Fruit fly (Drosophila melanogaster) whole organism, pupa: ENCODE measurements around the gene CG31278.

Experiments
- CG10348 ChIP-seq: fragments of 200-800 bp; sonication (Bioruptor generic); IDR thresholded peaks from 2 replicates; pipeline ENCODE4 v1.3.6; 2022; ENCODE audit warnings: missing biosample characterization, missing genetic modification characterization
- CG12605 ChIP-seq: fragments of 200-800 bp; sonication (Bioruptor generic); IDR thresholded peaks from 2 replicates; pipeline ENCODE4 v1.3.6; 2022; ENCODE audit warnings: missing biosample characterization, missing genetic modification characterization
- CG13204 ChIP-seq: fragments of 200-800 bp; sonication (Bioruptor generic); optimal IDR thresholded peaks from 2 replicates; lab custom pipeline; 2018; ENCODE audit warnings: missing biosample characterization, mild to moderate bottlenecking, missing genetic modification characterization, moderate library complexity
- CG14655 ChIP-seq: fragments of 200-800 bp; sonication (Bioruptor generic); optimal IDR thresholded peaks from 3 replicates; lab custom pipeline; 2017; ENCODE audit warnings: mild to moderate bottlenecking, missing biosample characterization, missing genetic modification reagents, missing genetic modification characterization
- CG15710 ChIP-seq: fragments of 200-800 bp; sonication (Bioruptor generic); optimal IDR thresholded peaks from 2 replicates; lab custom pipeline; 2018; ENCODE audit warnings: missing biosample characterization, mild to moderate bottlenecking, missing genetic modification characterization, moderate library complexity
- CG17806 ChIP-seq: fragments of 200-800 bp; sonication (Bioruptor generic); optimal IDR thresholded peaks from 2 replicates; lab custom pipeline; 2018; ENCODE audit warnings: missing biosample characterization, mild to moderate bottlenecking, missing genetic modification characterization, moderate library complexity
- CG32121 ChIP-seq: fragments of 200-800 bp; sonication (Bioruptor generic); IDR thresholded peaks from 2 replicates; pipeline ENCODE4 v1.3.6; 2022; ENCODE audit warnings: missing biosample characterization, missing genetic modification characterization
- CG34367 ChIP-seq: fragments of 200-800 bp; sonication (Bioruptor generic); optimal IDR thresholded peaks from 2 replicates; lab custom pipeline; 2018; ENCODE audit warnings: missing biosample characterization, mild to moderate bottlenecking, missing genetic modification characterization
- CG4496 ChIP-seq: fragments of 200-800 bp; sonication (Bioruptor generic); IDR thresholded peaks from 3 replicates; pipeline ENCODE4 v1.3.6; 2022; ENCODE audit warnings: missing biosample characterization, missing genetic modification characterization
- CG8159 ChIP-seq: fragments of 200-800 bp; sonication (Bioruptor generic); optimal IDR thresholded peaks from 3 replicates; lab custom pipeline; 2018; ENCODE audit warnings: missing biosample characterization, mild to moderate bottlenecking, missing genetic modification characterization, moderate library complexity
- CG8301 ChIP-seq: fragments of 200-800 bp; sonication (Bioruptor generic); optimal IDR thresholded peaks from 2 replicates; lab custom pipeline; 2018; ENCODE audit warnings: missing biosample characterization, mild to moderate bottlenecking, missing genetic modification characterization
- CG9948 ChIP-seq: fragments of 200-800 bp; sonication (Bioruptor generic); optimal IDR thresholded peaks from 2 replicates; lab custom pipeline; 2018; ENCODE audit warnings: missing biosample characterization, mild to moderate bottlenecking, missing genetic modification characterization, moderate library complexity
- D1 ChIP-seq: fragments of 200-800 bp; sonication (Bioruptor generic); optimal IDR thresholded peaks from 2 replicates; lab custom pipeline; 2018; ENCODE audit warnings: missing biosample characterization, mild to moderate bottlenecking, missing genetic modification characterization, moderate library complexity
- EcR ChIP-seq: fragments of 200-800 bp; sonication (Bioruptor generic); optimal IDR thresholded peaks from 3 replicates; lab custom pipeline; 2019; ENCODE audit warnings: missing biosample characterization, missing genetic modification characterization, mild to moderate bottlenecking, moderate library complexity, missing genetic modification reagents
- Ets98B ChIP-seq: fragments of 200-800 bp; sonication (Bioruptor generic); IDR thresholded peaks from 2 replicates; pipeline ENCODE4 v1.3.6; 2022; ENCODE audit warnings: missing biosample characterization, missing genetic modification characterization
- Pif1A ChIP-seq: fragments of 200-800 bp; sonication (Bioruptor generic); optimal IDR thresholded peaks from 3 replicates; lab custom pipeline; 2016; ENCODE audit warnings: missing biosample characterization, missing genetic modification characterization
- Pif1B ChIP-seq: fragments of 200-800 bp; sonication (Bioruptor generic); optimal IDR thresholded peaks from 3 replicates; lab custom pipeline; 2016; ENCODE audit warnings: missing biosample characterization, missing genetic modification characterization
- Snoo ChIP-seq: fragments of 200-800 bp; sonication (Bioruptor generic); optimal IDR thresholded peaks from 3 replicates; lab custom pipeline; 2017; ENCODE audit warnings: missing biosample characterization, mild to moderate bottlenecking, missing genetic modification characterization, inconsistent platforms
- fd96Ca ChIP-seq: fragments of 200-800 bp; sonication (Bioruptor generic); IDR thresholded peaks from 3 replicates; pipeline ENCODE4 v1.3.6; 2022; ENCODE audit warnings: missing biosample characterization, missing genetic modification characterization
- gl ChIP-seq: fragments of 200-800 bp; sonication (Bioruptor generic); optimal IDR thresholded peaks from 2 replicates; lab custom pipeline; 2018; ENCODE audit warnings: missing biosample characterization, mild to moderate bottlenecking, missing genetic modification characterization
- rn ChIP-seq: fragments of 200-800 bp; sonication (Bioruptor generic); IDR thresholded peaks from 2 replicates; pipeline ENCODE4 v1.3.6; 2022; ENCODE audit warnings: missing biosample characterization, missing genetic modification characterization

CG31278 gene

DNA sequence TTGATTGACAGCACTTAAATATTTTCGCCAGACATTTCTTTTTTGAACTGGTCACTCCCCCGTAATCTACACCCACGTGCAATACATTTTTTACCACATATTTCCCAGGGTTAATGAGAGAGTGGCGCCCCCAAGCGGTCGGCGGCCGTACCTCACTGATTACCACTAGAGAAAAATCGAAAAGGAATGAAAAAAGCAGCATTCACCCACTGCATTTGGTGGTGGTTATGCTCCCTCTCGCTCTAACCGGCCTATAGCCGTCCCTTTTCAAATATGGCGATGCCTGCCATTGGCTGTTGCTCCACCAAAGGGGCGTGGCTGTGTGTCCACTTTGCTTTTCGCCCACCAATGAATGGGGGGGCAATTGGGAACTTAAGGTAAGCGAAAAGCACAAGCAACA is 43.2 kb downstream of the CG31278 start:
- TF ChIP-seq rn (GFP tag; lab: Robert Waterston, UW) (peak; percentile 69), Pif1A (peak; percentile 60), CG9948 (tag; lab: Kevin White, UChicago) (no peak), Snoo (tag; lab: Kevin White, UChicago) (no peak), CG17806 (peak; percentile 8), fd96Ca (GFP tag; lab: Robert Waterston, UW) (peak; percentile 80), CG13204 (GFP tag; lab: Kevin White, UChicago) (peak; percentile 59), CG32121 (GFP tag; lab: Robert Waterston, UW) (peak; percentile 82), CG4496 (GFP tag; lab: Robert Waterston, UW) (peak; percentile 83), CG14655 (GFP tag; lab: Kevin White, UChicago) (peak; percentile 61), CG12605 (peak; percentile 71), EcR (GFP tag; lab: Kevin White, UChicago) (no peak), CG10348 (GFP tag; lab: Robert Waterston, UW) (no peak), gl (tag; lab: Kevin White, UChicago) (peak; percentile 63), CG15710 (peak; percentile 34), D1 (tag; lab: Kevin White, UChicago) (peak; percentile 53), CG8301 (tag; lab: Kevin White, UChicago) (peak; percentile 47), Ets98B (GFP tag; lab: Robert Waterston, UW) (peak; percentile 79), Pif1B (GFP tag; lab: Kevin White, UChicago) (no peak), CG8159 (tag; lab: Kevin White, UChicago) (peak; percentile 39), CG34367 (peak; percentile 61)

DNA sequence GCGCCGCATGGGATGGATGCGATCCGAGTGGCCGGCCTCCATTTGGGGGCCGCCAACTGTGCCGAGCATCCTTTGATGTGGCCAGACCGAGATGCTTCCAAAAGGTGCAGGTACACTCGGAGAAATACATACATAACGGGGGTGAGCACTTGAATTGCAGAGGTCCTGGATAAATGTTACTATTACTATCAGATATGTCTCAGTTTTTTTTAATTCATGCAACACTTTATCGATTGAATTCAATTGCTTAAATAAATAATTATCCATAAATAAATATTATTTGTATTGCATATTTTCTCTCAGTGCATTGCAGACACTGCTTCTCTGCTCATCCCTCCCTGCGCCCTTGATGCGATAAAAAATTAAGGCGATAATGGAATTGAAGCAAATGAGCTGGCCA is 47.0 kb downstream of the CG31278 start:
- peak; percentile 74 for TF ChIP-seq CG15710
- TF ChIP-seq EcR (GFP tag; lab: Kevin White, UChicago), result no peak
- TF ChIP-seq CG10348 (GFP tag; lab: Robert Waterston, UW), result no peak
- peak; percentile 57 for TF ChIP-seq Pif1B (GFP tag; lab: Kevin White, UChicago)
- peak; percentile 87 for TF ChIP-seq CG8159 (tag; lab: Kevin White, UChicago)
- TF ChIP-seq gl (tag; lab: Kevin White, UChicago), result peak; percentile 43
- peak; percentile 51; the same call in 1 of the 3 replicates for TF ChIP-seq CG4496 (GFP tag; lab: Robert Waterston, UW)
- TF ChIP-seq CG13204 (GFP tag; lab: Kevin White, UChicago), result no peak
- no peak for TF ChIP-seq D1 (tag; lab: Kevin White, UChicago)
- TF ChIP-seq rn (GFP tag; lab: Robert Waterston, UW), result 0 out of 2 replicates have a peak, but pooled peaks have one; percentile 6
- TF ChIP-seq CG17806, result peak; percentile 76
- TF ChIP-seq CG9948 (tag; lab: Kevin White, UChicago), result peak; percentile 75
- TF ChIP-seq Pif1A, result peak; percentile 48
- peak; percentile 53 for TF ChIP-seq Snoo (tag; lab: Kevin White, UChicago)
- TF ChIP-seq CG8301 (tag; lab: Kevin White, UChicago), result peak; percentile 11
- peak; percentile 38 for TF ChIP-seq CG14655 (GFP tag; lab: Kevin White, UChicago)
- no peak for TF ChIP-seq CG32121 (GFP tag; lab: Robert Waterston, UW)
- TF ChIP-seq Ets98B (GFP tag; lab: Robert Waterston, UW), result no peak
- peak; percentile 10; the same call in 1 of the 2 replicates for TF ChIP-seq CG12605
- no peak for TF ChIP-seq fd96Ca (GFP tag; lab: Robert Waterston, UW)
- TF ChIP-seq CG34367, result peak; percentile 72

DNA sequence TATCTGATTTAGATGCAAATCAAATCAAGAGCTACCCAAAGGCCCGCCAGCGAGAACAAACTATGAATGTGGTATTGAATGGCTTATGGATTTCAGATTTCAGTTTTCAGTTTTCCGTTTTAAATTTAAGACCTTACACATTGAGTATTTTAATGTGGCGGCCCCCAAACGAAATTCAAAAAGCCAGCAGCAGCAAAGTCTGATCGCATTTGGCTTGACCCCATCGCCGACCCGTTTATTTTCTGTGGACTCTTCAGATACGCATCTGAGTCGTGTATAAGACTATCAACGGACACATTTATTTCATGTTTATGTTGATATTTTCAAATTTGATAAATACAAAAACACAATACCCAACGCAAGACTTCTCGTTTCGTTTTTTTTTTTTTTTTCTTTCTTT is 48.6 kb downstream of the CG31278 start:
- TF ChIP-seq CG14655 (GFP tag; lab: Kevin White, UChicago), result no peak
- TF ChIP-seq EcR (GFP tag; lab: Kevin White, UChicago), result no peak
- TF ChIP-seq CG15710, result no peak
- no peak for TF ChIP-seq CG9948 (tag; lab: Kevin White, UChicago)
- no peak for TF ChIP-seq Ets98B (GFP tag; lab: Robert Waterston, UW)
- no peak for TF ChIP-seq CG13204 (GFP tag; lab: Kevin White, UChicago)
- TF ChIP-seq Snoo (tag; lab: Kevin White, UChicago), result no peak
- no peak for TF ChIP-seq CG8159 (tag; lab: Kevin White, UChicago)
- no peak for TF ChIP-seq fd96Ca (GFP tag; lab: Robert Waterston, UW)
- TF ChIP-seq CG10348 (GFP tag; lab: Robert Waterston, UW), result no peak
- no peak for TF ChIP-seq CG4496 (GFP tag; lab: Robert Waterston, UW)
- TF ChIP-seq Pif1A, result no peak
- no peak for TF ChIP-seq CG8301 (tag; lab: Kevin White, UChicago)
- no peak for TF ChIP-seq rn (GFP tag; lab: Robert Waterston, UW)
- TF ChIP-seq CG32121 (GFP tag; lab: Robert Waterston, UW), result no peak
- TF ChIP-seq CG12605, result no peak
- no peak for TF ChIP-seq Pif1B (GFP tag; lab: Kevin White, UChicago)
- no peak for TF ChIP-seq D1 (tag; lab: Kevin White, UChicago)

DNA sequence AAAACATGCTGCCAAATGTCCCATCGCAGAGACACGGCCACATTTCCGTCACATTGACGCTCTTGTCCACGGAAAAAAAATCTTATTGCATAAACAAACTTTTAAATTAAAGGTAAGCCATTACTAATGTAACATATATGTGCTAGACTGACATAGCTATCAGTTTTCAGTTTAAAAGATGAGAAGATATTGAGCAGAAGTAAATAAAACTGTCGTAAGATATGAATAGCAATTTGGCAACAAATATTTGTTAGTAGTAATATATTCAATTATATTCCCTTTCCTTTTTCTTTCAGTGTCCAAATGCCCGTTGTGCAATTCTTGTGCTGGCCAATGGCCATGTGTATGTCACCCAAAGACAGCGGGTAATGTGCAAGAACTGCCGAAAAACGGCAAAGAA is 49.4 kb downstream of the CG31278 start:
- no peak for TF ChIP-seq fd96Ca (GFP tag; lab: Robert Waterston, UW)
- no peak for TF ChIP-seq CG17806
- TF ChIP-seq Snoo (tag; lab: Kevin White, UChicago), result no peak
- TF ChIP-seq Pif1B (GFP tag; lab: Kevin White, UChicago), result no peak
- no peak for TF ChIP-seq CG8301 (tag; lab: Kevin White, UChicago)
- no peak for TF ChIP-seq CG12605
- no peak for TF ChIP-seq CG8159 (tag; lab: Kevin White, UChicago)
- TF ChIP-seq Ets98B (GFP tag; lab: Robert Waterston, UW), result no peak
- no peak for TF ChIP-seq CG10348 (GFP tag; lab: Robert Waterston, UW)
- no peak for TF ChIP-seq EcR (GFP tag; lab: Kevin White, UChicago)
- TF ChIP-seq CG13204 (GFP tag; lab: Kevin White, UChicago), result no peak
- no peak for TF ChIP-seq CG34367
- TF ChIP-seq CG9948 (tag; lab: Kevin White, UChicago), result no peak
- no peak for TF ChIP-seq CG32121 (GFP tag; lab: Robert Waterston, UW)
- no peak for TF ChIP-seq rn (GFP tag; lab: Robert Waterston, UW)
- no peak for TF ChIP-seq gl (tag; lab: Kevin White, UChicago)
- no peak for TF ChIP-seq CG14655 (GFP tag; lab: Kevin White, UChicago)
- TF ChIP-seq, all 21 proteins: peak for 0
